Fruit fly (Drosophila melanogaster) whole organism, embryonic: ENCODE results near the gene CG5541.

Experiments
- ATbp ChIP-seq: fragments of 200-800 bp; sonication (Bioruptor generic); optimal IDR thresholded peaks from 2 replicates; lab custom pipeline; 2017; ENCODE audit warnings: missing biosample characterization, mild to moderate bottlenecking, missing genetic modification characterization, missing genetic modification reagents
- Atf-2 ChIP-seq: fragments of 200-800 bp; sonication (Bioruptor generic); optimal IDR thresholded peaks from 2 replicates; lab custom pipeline; 2016; ENCODE audit warnings: missing biosample characterization, missing genetic modification characterization
- B-H2 ChIP-seq: fragments of 200-800 bp; sonication (Bioruptor generic); optimal IDR thresholded peaks from 2 replicates; lab custom pipeline; 2018; ENCODE audit warnings: missing biosample characterization, mild to moderate bottlenecking, missing genetic modification characterization
- BtbVII ChIP-seq: fragments of 200-800 bp; sonication (Bioruptor generic); optimal IDR thresholded peaks from 3 replicates; lab custom pipeline; 2017; ENCODE audit warnings: missing biosample characterization, mild to moderate bottlenecking, missing genetic modification characterization
- CG10979 ChIP-seq: fragments of 200-800 bp; sonication (Bioruptor generic); optimal IDR thresholded peaks from 2 replicates; lab custom pipeline; 2018; ENCODE audit warnings: missing biosample characterization, mild to moderate bottlenecking, missing genetic modification characterization, moderate library complexity
- CG11398 ChIP-seq: fragments of 200-800 bp; sonication (Bioruptor generic); optimal IDR thresholded peaks from 2 replicates; lab custom pipeline; 2016; ENCODE audit warnings: missing biosample characterization, missing genetic modification characterization
- CG11695 ChIP-seq: fragments of 200-800 bp; sonication (Bioruptor generic); IDR thresholded peaks from 3 replicates; pipeline ENCODE4 v1.3.6; 2022; ENCODE audit warnings: missing biosample characterization, missing genetic modification characterization
- CG13296 ChIP-seq: fragments of 200-800 bp; sonication (Bioruptor generic); optimal IDR thresholded peaks from 3 replicates; lab custom pipeline; 2018; ENCODE audit warnings: missing biosample characterization, mild to moderate bottlenecking, missing genetic modification characterization
- CG13424 ChIP-seq: fragments of 200-800 bp; sonication (Bioruptor generic); optimal IDR thresholded peaks from 2 replicates; lab custom pipeline; 2019; ENCODE audit warnings: missing biosample characterization, mild to moderate bottlenecking, missing genetic modification characterization, moderate library complexity
- CG17186 ChIP-seq: fragments of 200-800 bp; sonication (Bioruptor generic); optimal IDR thresholded peaks from 3 replicates; lab custom pipeline; 2017; ENCODE audit warnings: missing biosample characterization, missing genetic modification reagents, missing genetic modification characterization
- CG3065 ChIP-seq: fragments of 200-800 bp; sonication (Bioruptor generic); optimal IDR thresholded peaks from 2 replicates; lab custom pipeline; 2016; ENCODE audit warnings: missing biosample characterization, missing genetic modification characterization
- CG31441 ChIP-seq: fragments of 200-800 bp; sonication (Bioruptor generic); IDR thresholded peaks from 2 replicates; pipeline ENCODE4 v1.3.6; 2022; ENCODE audit warnings: missing biosample characterization, missing genetic modification characterization
- CG34224 ChIP-seq: fragments of 200-800 bp; sonication (Bioruptor generic); IDR thresholded peaks from 3 replicates; pipeline ENCODE4 v1.3.6; 2022; ENCODE audit warnings: missing biosample characterization, missing genetic modification characterization; ENCODE audit not compliant: partially characterized antibody
- CG3847 ChIP-seq: fragments of 200-800 bp; sonication (Bioruptor generic); IDR thresholded peaks from 2 replicates; pipeline ENCODE4 v1.3.6; 2022; ENCODE audit warnings: missing biosample characterization, missing genetic modification characterization
- CG3995 ChIP-seq: fragments of 200-800 bp; sonication (Bioruptor generic); optimal IDR thresholded peaks from 3 replicates; lab custom pipeline; 2016; ENCODE audit warnings: missing biosample characterization, missing genetic modification characterization
- CG4328 ChIP-seq: fragments of 200-800 bp; sonication (Bioruptor generic); optimal IDR thresholded peaks from 3 replicates; lab custom pipeline; 2017; ENCODE audit warnings: missing biosample characterization, missing genetic modification reagents, missing genetic modification characterization
- CG6765 ChIP-seq: fragments of 200-800 bp; sonication (Bioruptor generic); optimal IDR thresholded peaks from 3 replicates; lab custom pipeline; 2017; ENCODE audit warnings: missing biosample characterization, mild to moderate bottlenecking, missing genetic modification characterization
- CG6854 ChIP-seq: fragments of 200-800 bp; sonication (Bioruptor generic); optimal IDR thresholded peaks from 3 replicates; lab custom pipeline; 2017; ENCODE audit warnings: missing biosample characterization, mild to moderate bottlenecking, missing genetic modification characterization
- CG7928 ChIP-seq: fragments of 200-800 bp; sonication (Bioruptor generic); optimal IDR thresholded peaks from 2 replicates; lab custom pipeline; 2017; ENCODE audit warnings: missing biosample characterization, mild to moderate bottlenecking, missing genetic modification characterization
- CG9215 ChIP-seq: fragments of 200-800 bp; sonication (Bioruptor generic); IDR thresholded peaks from 2 replicates; pipeline ENCODE4 v1.3.6; 2022; ENCODE audit warnings: missing biosample characterization, missing genetic modification characterization
- CG9817 ChIP-seq: fragments of 200-800 bp; sonication (Bioruptor generic); optimal IDR thresholded peaks from 2 replicates; lab custom pipeline; 2018; ENCODE audit warnings: missing biosample characterization, mild to moderate bottlenecking, missing genetic modification characterization, moderate library complexity
- CkIIα-i1 ChIP-seq: fragments of 200-800 bp; sonication (Bioruptor generic); IDR thresholded peaks from 2 replicates; pipeline ENCODE4 v1.3.6; 2022; ENCODE audit warnings: missing biosample characterization, missing genetic modification characterization
- CoRest ChIP-seq: fragments of 200-800 bp; sonication (Bioruptor generic); optimal IDR thresholded peaks from 3 replicates; lab custom pipeline; 2018; ENCODE audit warnings: missing biosample characterization, mild to moderate bottlenecking, missing genetic modification characterization, moderate library complexity
- Dbx ChIP-seq: fragments of 200-800 bp; sonication (Bioruptor generic); IDR thresholded peaks from 3 replicates; pipeline ENCODE4 v1.3.6; 2022; ENCODE audit warnings: missing biosample characterization, missing genetic modification characterization
- Dip2 ChIP-seq: fragments of 200-800 bp; sonication (Bioruptor generic); IDR thresholded peaks from 2 replicates; pipeline ENCODE4 v1.3.6; 2022; ENCODE audit warnings: missing biosample characterization, missing genetic modification characterization
- Fer1 ChIP-seq: fragments of 200-800 bp; sonication (Bioruptor generic); optimal IDR thresholded peaks from 2 replicates; lab custom pipeline; 2017; ENCODE audit warnings: missing biosample characterization, mild to moderate bottlenecking, missing genetic modification characterization
- HLHmδ ChIP-seq: fragments of 200-800 bp; sonication (Bioruptor generic); optimal IDR thresholded peaks from 2 replicates; lab custom pipeline; 2018; ENCODE audit warnings: missing biosample characterization, mild to moderate bottlenecking, missing genetic modification characterization, moderate library complexity
- HmgZ ChIP-seq: fragments of 200-800 bp; sonication (Bioruptor generic); optimal IDR thresholded peaks from 2 replicates; lab custom pipeline; 2018; ENCODE audit warnings: missing biosample characterization, mild to moderate bottlenecking, missing genetic modification characterization
- Hmr ChIP-seq: fragments of 200-800 bp; sonication (Bioruptor generic); optimal IDR thresholded peaks from 3 replicates; lab custom pipeline; 2017; ENCODE audit warnings: mild to moderate bottlenecking, missing biosample characterization, missing genetic modification reagents, missing genetic modification characterization
- Lim3 ChIP-seq: fragments of 200-800 bp; sonication (Bioruptor generic); IDR thresholded peaks from 2 replicates; pipeline ENCODE4 v1.3.6; 2022; ENCODE audit warnings: missing biosample characterization, missing genetic modification characterization
- Mad ChIP-seq: fragments of 200-800 bp; sonication (Bioruptor generic); optimal IDR thresholded peaks from 2 replicates; lab custom pipeline; 2016; ENCODE audit warnings: missing biosample characterization, missing genetic modification characterization
- Opbp ChIP-seq: fragments of 200-800 bp; sonication (Bioruptor generic); IDR thresholded peaks from 3 replicates; pipeline ENCODE4 v1.3.6; 2022; ENCODE audit warnings: missing biosample characterization, missing genetic modification characterization; ENCODE audit not compliant: partially characterized antibody
- Pdp1 ChIP-seq, 2 experiments: fragments of 200-800 bp; sonication (Bioruptor generic); optimal IDR thresholded peaks; 3 replicates each; lab custom pipeline; 2016; ENCODE audit warnings: missing biosample characterization in 2 of 2, missing genetic modification characterization in 2 of 2, mild to moderate bottlenecking in 1 of 2, moderate library complexity in 1 of 2
- Rx ChIP-seq: fragments of 200-800 bp; sonication (Bioruptor generic); IDR thresholded peaks from 2 replicates; pipeline ENCODE4 v1.3.6; 2022; ENCODE audit warnings: missing biosample characterization, missing genetic modification characterization
- Sox100B ChIP-seq: fragments of 200-800 bp; sonication (Bioruptor generic); optimal IDR thresholded peaks from 3 replicates; lab custom pipeline; 2018; ENCODE audit warnings: missing biosample characterization, mild to moderate bottlenecking, missing genetic modification characterization
- Sry-β ChIP-seq: fragments of 200-800 bp; sonication (Bioruptor generic); optimal IDR thresholded peaks from 2 replicates; lab custom pipeline; 2018; ENCODE audit warnings: missing biosample characterization, mild to moderate bottlenecking, missing genetic modification characterization, moderate library complexity
- Usf ChIP-seq: fragments of 200-800 bp; sonication (Bioruptor generic); optimal IDR thresholded peaks from 2 replicates; lab custom pipeline; 2017; ENCODE audit warnings: missing genotype, missing biosample characterization, missing genetic modification characterization
- Xrp1 ChIP-seq: fragments of 200-800 bp; sonication (Bioruptor generic); IDR thresholded peaks from 2 replicates; pipeline ENCODE4 v1.3.6; 2022; ENCODE audit warnings: missing biosample characterization, missing genetic modification characterization
- YL-1 ChIP-seq: fragments of 200-800 bp; sonication (Bioruptor generic); optimal IDR thresholded peaks from 3 replicates; lab custom pipeline; 2017; ENCODE audit warnings: missing biosample characterization, mild to moderate bottlenecking, missing genetic modification characterization
- aop ChIP-seq: fragments of 200-800 bp; sonication (Bioruptor generic); IDR thresholded peaks from 2 replicates; pipeline ENCODE4 v1.3.6; 2022; ENCODE audit warnings: missing biosample characterization, missing genetic modification characterization
- bcd ChIP-seq: fragments of 200-800 bp; sonication (Bioruptor generic); optimal IDR thresholded peaks from 2 replicates; lab custom pipeline; 2017; ENCODE audit warnings: missing biosample characterization, mild to moderate bottlenecking, missing genetic modification characterization
- grau ChIP-seq: fragments of 200-800 bp; optimal IDR thresholded peaks from 3 replicates; lab custom pipeline; 2019; ENCODE audit warnings: missing biosample characterization, mild to moderate bottlenecking, missing genetic modification characterization, moderate library complexity
- lab ChIP-seq: fragments of 200-800 bp; sonication (Bioruptor generic); optimal IDR thresholded peaks from 3 replicates; lab custom pipeline; 2017; ENCODE audit warnings: missing biosample characterization, missing genetic modification characterization, mild to moderate bottlenecking, moderate library complexity, missing genetic modification reagents
- lilli ChIP-seq: fragments of 200-800 bp; sonication (Bioruptor generic); optimal IDR thresholded peaks from 3 replicates; lab custom pipeline; 2016; ENCODE audit warnings: missing biosample characterization, missing genetic modification characterization
- mam ChIP-seq: fragments of 200-800 bp; sonication (Bioruptor generic); optimal IDR thresholded peaks from 3 replicates; lab custom pipeline; 2016; ENCODE audit warnings: missing biosample characterization, missing genetic modification characterization
- p53 ChIP-seq: fragments of 200-800 bp; sonication (Bioruptor generic); optimal IDR thresholded peaks from 2 replicates; lab custom pipeline; 2016; ENCODE audit warnings: missing biosample characterization, missing genetic modification characterization
- ro ChIP-seq: fragments of 200-800 bp; sonication (Bioruptor generic); IDR thresholded peaks from 2 replicates; pipeline ENCODE4 v1.3.6; 2022; ENCODE audit warnings: missing biosample characterization, missing genetic modification characterization
- tgo ChIP-seq: fragments of 200-800 bp; sonication (Bioruptor generic); IDR thresholded peaks from 3 replicates; pipeline ENCODE4 v1.3.6; 2022; ENCODE audit warnings: missing biosample characterization, missing genetic modification characterization
- unc-4 ChIP-seq: fragments of 200-800 bp; sonication (Bioruptor generic); IDR thresholded peaks from 2 replicates; pipeline ENCODE4 v1.3.6; 2022; ENCODE audit warnings: missing biosample characterization, missing genetic modification characterization; ENCODE audit not compliant: partially characterized antibody

The CG5541 gene

DNA sequence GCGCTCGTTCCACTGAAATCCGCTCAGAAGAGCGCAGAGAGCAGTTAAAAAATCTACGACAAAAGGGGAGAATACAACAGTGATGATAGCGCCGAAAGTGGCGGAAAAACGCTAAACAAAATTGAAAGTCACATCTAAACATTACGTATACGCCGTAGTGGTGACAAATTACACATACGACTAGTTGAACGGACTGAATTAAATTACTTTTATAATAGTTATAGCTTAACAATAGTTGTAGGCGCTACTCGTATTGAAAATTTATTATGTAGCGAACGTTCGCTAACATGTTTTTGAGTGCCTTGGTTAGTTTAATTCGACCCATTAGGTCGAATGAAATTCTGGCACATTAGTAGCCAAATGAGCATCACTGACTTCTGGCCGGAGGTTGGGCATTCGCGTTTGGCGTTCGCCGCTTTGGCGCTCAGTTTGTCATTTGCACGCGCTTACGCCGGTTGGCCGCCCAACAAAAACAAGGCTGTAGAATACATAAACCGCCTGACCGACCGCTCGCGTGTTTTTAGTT is at the start of gene CG5541 (continued):
- no peak for TF ChIP-seq BtbVII (GFP tag; lab: Kevin White, UChicago)
- TF ChIP-seq Dip2 (GFP tag; lab: Robert Waterston, UW): no peak
- peak; percentile 91 for TF ChIP-seq Sry-β (GFP tag; lab: Kevin White, UChicago)
- TF ChIP-seq CG3847 (GFP tag; lab: Robert Waterston, UW): no peak; the same call in 1 of the 2 replicates
- peak; percentile 85 for TF ChIP-seq CG3995
- no peak for TF ChIP-seq CkIIα-i1 (GFP tag; lab: Robert Waterston, UW)
- no peak for TF ChIP-seq ATbp (GFP tag; lab: Kevin White, UChicago)
- TF ChIP-seq bcd (GFP tag; lab: Kevin White, UChicago): no peak
- TF ChIP-seq HLHmδ: no peak
- peak; percentile 14 for TF ChIP-seq lab
- peak; percentile 37 for TF ChIP-seq CG13424 (tag; lab: Kevin White, UChicago)
- no peak for TF ChIP-seq CG7928 (GFP tag; lab: Kevin White, UChicago)
- 0 out of 3 replicates have a peak, but pooled peaks have one; percentile 12 for TF ChIP-seq CG11695
- TF ChIP-seq CoRest (tag; lab: Kevin White, UChicago): peak; percentile 45
- TF ChIP-seq CG11398 (GFP tag; lab: Kevin White, UChicago): no peak
- peak in 1 of 2 experiments; percentile 66 for TF ChIP-seq Pdp1 (GFP tag; optimal IDR thresholded peaks at IDR 0.05; lab: Kevin White, UChicago)
- peak; percentile 15 for TF ChIP-seq Usf (GFP tag; lab: Kevin White, UChicago)
- no peak for TF ChIP-seq tgo (GFP tag; lab: Robert Waterston, UW)
- peak; percentile 16 for TF ChIP-seq Mad (GFP tag; lab: Kevin White, UChicago)
- no peak for TF ChIP-seq aop
- no peak for TF ChIP-seq CG3065
- peak; percentile 8 for TF ChIP-seq B-H2 (GFP tag; lab: Kevin White, UChicago)
- no peak for TF ChIP-seq CG34224
- TF ChIP-seq CG9817 (tag; lab: Kevin White, UChicago): peak; percentile 2
- TF ChIP-seq Lim3 (GFP tag; lab: Robert Waterston, UW): no peak
- peak; percentile 17 for TF ChIP-seq Sox100B (GFP tag; lab: Kevin White, UChicago)
- peak; percentile 21 for TF ChIP-seq HmgZ
- TF ChIP-seq Hmr (GFP tag; lab: Kevin White, UChicago): peak; percentile 33
- peak; percentile 56 for TF ChIP-seq Fer1 (GFP tag; lab: Kevin White, UChicago)
- 0 out of 3 replicates have a peak, but pooled peaks have one; percentile 24 for TF ChIP-seq Dbx (GFP tag; lab: Robert Waterston, UW)
- TF ChIP-seq Xrp1 (GFP tag; lab: Robert Waterston, UW): peak; percentile 6; the same call in 1 of the 2 replicates
- TF ChIP-seq CG6854: peak; percentile 33
- no peak for TF ChIP-seq YL-1 (GFP tag; lab: Kevin White, UChicago)
- peak; percentile 26 for TF ChIP-seq CG6765 (GFP tag; lab: Kevin White, UChicago)
- peak; percentile 42 for TF ChIP-seq lilli (GFP tag; lab: Kevin White, UChicago)
- TF ChIP-seq Atf-2 (GFP tag; lab: Kevin White, UChicago): no peak
- TF ChIP-seq Rx: 0 out of 2 replicates have a peak, but pooled peaks have one; percentile 15
- peak; percentile 39 for TF ChIP-seq grau (tag; lab: Kevin White, UChicago)
- peak; percentile 17 for TF ChIP-seq mam (GFP tag; lab: Kevin White, UChicago)
- peak; percentile 6 for TF ChIP-seq CG13296 (GFP tag; lab: Kevin White, UChicago)
- TF ChIP-seq p53 (GFP tag; lab: Kevin White, UChicago): no peak
- no peak for TF ChIP-seq CG17186 (GFP tag; lab: Kevin White, UChicago)
- TF ChIP-seq CG4328 (GFP tag; lab: Kevin White, UChicago): peak; percentile 38
- no peak for TF ChIP-seq unc-4
- TF ChIP-seq CG31441: no peak
- peak; percentile 10 for TF ChIP-seq CG10979 (tag; lab: Kevin White, UChicago)
- TF ChIP-seq Opbp: peak; percentile 20; the same call in 1 of the 3 replicates
- TF ChIP-seq ro (GFP tag; lab: Robert Waterston, UW): no peak
- 0 out of 2 replicates have a peak, but pooled peaks have one; percentile 6 for TF ChIP-seq CG9215 (GFP tag; lab: Robert Waterston, UW)
